Worm (Caenorhabditis elegans) whole organism, late embryonic: ENCODE data around the gene got-2.2.

ENCODE experiments used
- C08G9.2 ChIP-seq: sonication (generic microtip); optimal IDR thresholded peaks from 2 replicates; lab custom pipeline; 2016; ENCODE audit warnings: mild to moderate bottlenecking, missing genetic modification characterization, moderate library complexity, missing compliant biosample characterization
- C38D4.7 ChIP-seq: fragments of 200-800 bp; sonication (Bioruptor generic); optimal IDR thresholded peaks from 2 replicates; lab custom pipeline; 2018; ENCODE audit warnings: mild to moderate bottlenecking, missing genetic modification characterization, moderate library complexity, missing compliant biosample characterization
- F13H6.1 ChIP-seq: sonication (generic microtip); optimal IDR thresholded peaks from 2 replicates; lab custom pipeline; 2016; ENCODE audit warnings: missing genetic modification characterization, missing compliant biosample characterization
- K02D7.2 ChIP-seq: sonication (generic microtip); optimal IDR thresholded peaks from 2 replicates; lab custom pipeline; 2017; ENCODE audit warnings: mild to moderate bottlenecking, missing genetic modification characterization, missing compliant biosample characterization
- T23F11.4 ChIP-seq: fragments of 200-800 bp; sonication (Bioruptor generic); optimal IDR thresholded peaks from 2 replicates; lab custom pipeline; 2018; ENCODE audit warnings: mild to moderate bottlenecking, missing genetic modification characterization, missing compliant biosample characterization
- Y22D7AL.16 ChIP-seq: sonication (generic microtip); optimal IDR thresholded peaks from 2 replicates; lab custom pipeline; 2016; ENCODE audit warnings: missing genetic modification characterization, missing compliant biosample characterization
- ama-1 ChIP-seq: fragments of 150-350 bp; optimal IDR thresholded peaks from 2 replicates; lab custom pipeline; 2014
- ceh-14 ChIP-seq: sonication (generic microtip); optimal IDR thresholded peaks from 2 replicates; lab custom pipeline; 2016; ENCODE audit warnings: missing genotype, missing genetic modification characterization, missing compliant biosample characterization
- ceh-18 ChIP-seq: sonication (generic microtip); optimal IDR thresholded peaks from 2 replicates; lab custom pipeline; 2016; ENCODE audit warnings: missing genetic modification characterization, missing compliant biosample characterization
- ceh-2 ChIP-seq: sonication (generic microtip); optimal IDR thresholded peaks from 2 replicates; lab custom pipeline; 2016; ENCODE audit warnings: missing genotype, missing genetic modification characterization, missing compliant biosample characterization
- ceh-22 ChIP-seq: sonication (generic microtip); optimal IDR thresholded peaks from 2 replicates; lab custom pipeline; 2017; ENCODE audit warnings: missing biosample characterization, missing genetic modification characterization
- ceh-24 ChIP-seq: sonication (generic microtip); optimal IDR thresholded peaks from 2 replicates; lab custom pipeline; 2016; ENCODE audit warnings: mild to moderate bottlenecking, missing genetic modification characterization, missing compliant biosample characterization
- ceh-30 ChIP-seq: fragments of 150-350 bp; optimal IDR thresholded peaks from 2 replicates; lab custom pipeline; 2014; ENCODE audit warnings: missing biosample characterization, missing genetic modification characterization
- ceh-31 ChIP-seq: sonication (generic microtip); optimal IDR thresholded peaks from 2 replicates; lab custom pipeline; 2016; ENCODE audit warnings: missing genetic modification characterization, missing compliant biosample characterization
- ceh-34 ChIP-seq: sonication (generic microtip); optimal IDR thresholded peaks from 2 replicates; lab custom pipeline; 2016; ENCODE audit warnings: mild to moderate bottlenecking, missing genetic modification characterization, missing compliant biosample characterization
- ceh-48 ChIP-seq: sonication (generic microtip); optimal IDR thresholded peaks from 2 replicates; lab custom pipeline; 2016; ENCODE audit warnings: missing genetic modification characterization, inconsistent platforms, missing compliant biosample characterization
- ceh-9 ChIP-seq: sonication (generic microtip); optimal IDR thresholded peaks from 2 replicates; lab custom pipeline; 2016; ENCODE audit warnings: mild to moderate bottlenecking, missing genetic modification characterization, inconsistent platforms, missing compliant biosample characterization
- che-1 ChIP-seq: sonication (generic microtip); optimal IDR thresholded peaks from 2 replicates; lab custom pipeline; 2016; ENCODE audit warnings: mild to moderate bottlenecking, missing genetic modification characterization, missing compliant biosample characterization
- dmd-4 ChIP-seq: sonication (generic microtip); optimal IDR thresholded peaks from 2 replicates; lab custom pipeline; 2016; ENCODE audit warnings: borderline replicate concordance, missing genetic modification characterization, missing compliant biosample characterization
- dve-1 ChIP-seq: sonication (generic microtip); optimal IDR thresholded peaks from 2 replicates; lab custom pipeline; 2017; ENCODE audit warnings: antibody characterized with exemption, mild to moderate bottlenecking, missing genetic modification characterization, missing compliant biosample characterization
- elt-2 ChIP-seq: sonication (generic microtip); optimal IDR thresholded peaks from 2 replicates; lab custom pipeline; 2016; ENCODE audit warnings: missing genetic modification reagents, missing genetic modification characterization, missing compliant biosample characterization
- elt-4 ChIP-seq: sonication (generic microtip); optimal IDR thresholded peaks from 2 replicates; lab custom pipeline; 2016; ENCODE audit warnings: missing genetic modification characterization, missing compliant biosample characterization
- eyg-1 ChIP-seq: sonication (generic microtip); optimal IDR thresholded peaks from 2 replicates; lab custom pipeline; 2016; ENCODE audit warnings: missing genotype, missing genetic modification characterization, missing compliant biosample characterization
- fax-1 ChIP-seq: sonication (generic microtip); optimal IDR thresholded peaks from 2 replicates; lab custom pipeline; 2016; ENCODE audit warnings: missing genotype, missing genetic modification characterization, missing compliant biosample characterization
- fkh-6 ChIP-seq: sonication (generic microtip); optimal IDR thresholded peaks from 2 replicates; lab custom pipeline; 2016; ENCODE audit warnings: missing genetic modification characterization, missing compliant biosample characterization
- gmeb-2 ChIP-seq: sonication (generic microtip); optimal IDR thresholded peaks from 2 replicates; lab custom pipeline; 2016; ENCODE audit warnings: missing genetic modification characterization, inconsistent platforms, missing compliant biosample characterization
- hlh-15 ChIP-seq: sonication (generic microtip); optimal IDR thresholded peaks from 2 replicates; lab custom pipeline; 2016; ENCODE audit warnings: missing genetic modification characterization, missing compliant biosample characterization
- hlh-30 ChIP-seq: sonication (generic microtip); optimal IDR thresholded peaks from 2 replicates; lab custom pipeline; 2017; ENCODE audit warnings: antibody characterized with exemption, missing genetic modification characterization, missing compliant biosample characterization; ENCODE audit not compliant: insufficient read depth
- hlh-6 ChIP-seq: sonication (generic microtip); optimal IDR thresholded peaks from 2 replicates; lab custom pipeline; 2016; ENCODE audit warnings: missing genotype, missing genetic modification characterization, missing compliant biosample characterization
- hlh-8 ChIP-seq: sonication (generic microtip); optimal IDR thresholded peaks from 2 replicates; lab custom pipeline; 2016; ENCODE audit warnings: missing genotype, missing genetic modification characterization, missing compliant biosample characterization
- lim-6 ChIP-seq: sonication (generic microtip); optimal IDR thresholded peaks from 2 replicates; lab custom pipeline; 2016; ENCODE audit warnings: missing genetic modification characterization, missing compliant biosample characterization
- lin-11 ChIP-seq: fragments of 200-800 bp; sonication (Bioruptor generic); optimal IDR thresholded peaks from 2 replicates; lab custom pipeline; 2018; ENCODE audit warnings: mild to moderate bottlenecking, missing genetic modification characterization, missing compliant biosample characterization
- madf-2 ChIP-seq: sonication (generic microtip); optimal IDR thresholded peaks from 2 replicates; lab custom pipeline; 2017; ENCODE audit warnings: missing genetic modification characterization, missing compliant biosample characterization
- nhr-232 ChIP-seq: sonication (generic microtip); optimal IDR thresholded peaks from 2 replicates; lab custom pipeline; 2016; ENCODE audit warnings: missing genetic modification characterization, missing compliant biosample characterization
- pat-9 ChIP-seq: fragments of 200-800 bp; sonication (Bioruptor generic); optimal IDR thresholded peaks from 2 replicates; lab custom pipeline; 2018; ENCODE audit warnings: mild to moderate bottlenecking, missing genetic modification characterization, moderate library complexity, missing compliant biosample characterization
- ref-2 ChIP-seq: sonication (generic microtip); optimal IDR thresholded peaks from 2 replicates; lab custom pipeline; 2016; ENCODE audit warnings: missing genetic modification characterization, missing compliant biosample characterization
- rnt-1 ChIP-seq: sonication (generic microtip); optimal IDR thresholded peaks from 2 replicates; lab custom pipeline; 2016; ENCODE audit warnings: missing genetic modification characterization, missing compliant biosample characterization
- sdc-2 ChIP-seq: sonication (generic microtip); optimal IDR thresholded peaks from 2 replicates; lab custom pipeline; 2016; ENCODE audit warnings: missing genotype, missing genetic modification characterization, missing compliant biosample characterization
- sox-2 ChIP-seq: fragments of 200-800 bp; sonication (Bioruptor generic); IDR thresholded peaks from 2 replicates; pipeline ENCODE4 v1.3.6; 2022; ENCODE audit warnings: missing genetic modification reagents, missing genetic modification characterization, missing compliant biosample characterization
- sox-4 ChIP-seq: sonication (generic microtip); optimal IDR thresholded peaks from 2 replicates; lab custom pipeline; 2017; ENCODE audit warnings: mild to moderate bottlenecking, missing genetic modification characterization, inconsistent platforms, missing compliant biosample characterization
- syd-9 ChIP-seq: sonication (generic microtip); optimal IDR thresholded peaks from 2 replicates; lab custom pipeline; 2016; ENCODE audit warnings: mild to moderate bottlenecking, missing genetic modification characterization, moderate library complexity, missing compliant biosample characterization
- tbx-2 ChIP-seq: sonication (generic microtip); optimal IDR thresholded peaks from 2 replicates; lab custom pipeline; 2016; ENCODE audit warnings: missing genetic modification characterization, missing compliant biosample characterization
- unc-3 ChIP-seq, 2 experiments: fragments of 200-800 bp in 1 of 2; sonication (Bioruptor generic) in 1 of 2; sonication (generic microtip) in 1 of 2; conservative IDR thresholded peaks in 1 of 2; optimal IDR thresholded peaks in 1 of 2; 2 replicates each; pipeline versions ENCODE4 v1.3.6 to Lab custom; 2016 to 2022; ENCODE audit warnings: missing compliant biosample characterization in 2 of 2, missing genetic modification characterization in 2 of 2, missing genetic modification reagents in 1 of 2
- unc-55 ChIP-seq: sonication (generic microtip); optimal IDR thresholded peaks from 2 replicates; lab custom pipeline; 2017; ENCODE audit warnings: missing biosample characterization, missing genetic modification reagents, missing genetic modification characterization
- unc-86 ChIP-seq: sonication (generic microtip); optimal IDR thresholded peaks from 2 replicates; lab custom pipeline; 2016; ENCODE audit warnings: missing genetic modification characterization, missing compliant biosample characterization

The got-2.2 gene

ce11 chrX:6254671-6255031 lies 13.9 kb downstream of the got-2.2 start:
- TF ChIP-seq ceh-22 (tag; lab: Kevin White, UChicago) = no peak
- TF ChIP-seq unc-3 (GFP tag; conservative IDR thresholded peaks at IDR 0.05; lab: Robert Waterston, UW) = no peak
- no peak for TF ChIP-seq unc-3 (tag; optimal IDR thresholded peaks at IDR 0.05; lab: Kevin White, UChicago)
- TF ChIP-seq K02D7.2 = no peak
- no peak for TF ChIP-seq tbx-2
- TF ChIP-seq lin-11 (tag; lab: Kevin White, UChicago) = no peak
- TF ChIP-seq fax-1 = no peak
- no peak for TF ChIP-seq ama-1 (lab: Kevin White, UChicago)
- no peak for TF ChIP-seq T23F11.4 (GFP tag; lab: Kevin White, UChicago)
- no peak for TF ChIP-seq syd-9 (tag; lab: Kevin White, UChicago)

- no peak for TF ChIP-seq C08G9.2 (tag; lab: Kevin White, UChicago)
- no peak for TF ChIP-seq unc-86
- TF ChIP-seq unc-55 = peak; percentile 24
- no peak for TF ChIP-seq Y22D7AL.16 (tag; lab: Kevin White, UChicago)
- TF ChIP-seq rnt-1 (tag; lab: Kevin White, UChicago) = no peak
- no peak for TF ChIP-seq madf-2 (tag; lab: Kevin White, UChicago)
- TF ChIP-seq elt-4 (tag; lab: Kevin White, UChicago) = no peak
- no peak for TF ChIP-seq ceh-14 (tag; lab: Kevin White, UChicago)
- TF ChIP-seq hlh-15 (tag; lab: Kevin White, UChicago) = no peak
- TF ChIP-seq syd-9 (tag; lab: Kevin White, UChicago) = no peak
- TF ChIP-seq che-1 (tag; lab: Kevin White, UChicago) = no peak
- TF ChIP-seq ceh-30 (tag; lab: Kevin White, UChicago) = no peak
- TF ChIP-seq nhr-232 (tag; lab: Kevin White, UChicago) = no peak
- no peak for TF ChIP-seq fkh-6 (tag; lab: Kevin White, UChicago)
- TF ChIP-seq ceh-2 (tag; lab: Kevin White, UChicago) = no peak
- TF ChIP-seq ceh-31 (tag; lab: Kevin White, UChicago) = peak; percentile 17
- TF ChIP-seq pat-9 (tag; lab: Kevin White, UChicago) = no peak
- no peak for TF ChIP-seq lim-6
- TF ChIP-seq gmeb-2 (tag; lab: Kevin White, UChicago) = no peak
- TF ChIP-seq ceh-18 (tag; lab: Kevin White, UChicago) = peak; percentile 60
- TF ChIP-seq ama-1 (lab: Kevin White, UChicago) = no peak
- no peak for TF ChIP-seq ceh-24 (tag; lab: Kevin White, UChicago)
- TF ChIP-seq C38D4.7 (GFP tag; lab: Kevin White, UChicago) = no peak
- no peak for TF ChIP-seq ceh-9 (tag; lab: Kevin White, UChicago)
- peak; percentile 41 for TF ChIP-seq ref-2 (tag; lab: Kevin White, UChicago)
- no peak for TF ChIP-seq sox-2
- TF ChIP-seq F13H6.1 (tag; lab: Kevin White, UChicago) = no peak
- peak; percentile 75 for TF ChIP-seq tbx-2
- TF ChIP-seq T23F11.4 (GFP tag; lab: Kevin White, UChicago) = no peak
- no peak for TF ChIP-seq ceh-48 (tag; lab: Kevin White, UChicago)
- peak; percentile 66 for TF ChIP-seq hlh-30 (tag; lab: Kevin White, UChicago)
- TF ChIP-seq sdc-2 (tag; lab: Kevin White, UChicago) = peak; percentile 17
- no peak for TF ChIP-seq hlh-8 (tag; lab: Kevin White, UChicago)
- TF ChIP-seq dve-1 = no peak
- TF ChIP-seq sox-4 (tag; lab: Kevin White, UChicago) = no peak
- TF ChIP-seq elt-2 (tag; lab: Kevin White, UChicago) = peak; percentile 54
- TF ChIP-seq hlh-6 (tag; lab: Kevin White, UChicago) = no peak
- TF ChIP-seq eyg-1 (tag; lab: Kevin White, UChicago) = no peak
- TF ChIP-seq ceh-34 = no peak
- TF ChIP-seq dmd-4 = no peak
- TF ChIP-seq ceh-22 (tag; lab: Kevin White, UChicago) = no peak
- TF ChIP-seq, all 69 proteins: peak for 8
Measured at ce11 chrX:6255561-6255960, 14.8 kb downstream of the got-2.2 start.
